Fruit fly (Drosophila melanogaster): ENCODE measurements around the gene Con.

Gene Con

dm6 chr3L:4999447-5000226 is 79.2 kb downstream of the Con start (continued):
- TF ChIP-seq CG14710 (tag; optimal IDR thresholded peaks at IDR 0.05): peak; percentile 20
- no peak for TF ChIP-seq bab2 (GFP tag; optimal IDR thresholded peaks at IDR 0.05)
- peak; percentile 43 for TF ChIP-seq gem (tag; optimal IDR thresholded peaks at IDR 0.05)
- no peak for TF ChIP-seq nmo (GFP tag; optimal IDR thresholded peaks at IDR 0.05)
- TF ChIP-seq gsb-n (tag; optimal IDR thresholded peaks at IDR 0.05): peak; percentile 4
- TF ChIP-seq Ets65A (GFP tag): peak; percentile 24
- no peak for TF ChIP-seq dati (GFP tag; IDR thresholded peaks at IDR 0.05)
- peak; percentile 8 for TF ChIP-seq CG10267 (tag; optimal IDR thresholded peaks at IDR 0.05)
- peak; percentile 3 for TF ChIP-seq CG17829 (tag; optimal IDR thresholded peaks at IDR 0.05)
- peak; percentile 77 for TF ChIP-seq crol (GFP tag; IDR thresholded peaks at IDR 0.05)
- TF ChIP-seq cg (GFP tag; optimal IDR thresholded peaks at IDR 0.05): peak; percentile 8
- TF ChIP-seq Xrp1 (GFP tag; IDR thresholded peaks at IDR 0.05): peak; percentile 35; the same call in 1 of the 2 replicates
- peak; percentile 58; the same call in 2 of the 3 replicates for TF ChIP-seq CG17361 (GFP tag; IDR thresholded peaks at IDR 0.05)
- peak; percentile 24 for TF ChIP-seq phol (tag; optimal IDR thresholded peaks at IDR 0.05)
- peak; percentile 59 for TF ChIP-seq CG18262 (tag; optimal IDR thresholded peaks at IDR 0.05)
- peak; percentile 84 for TF ChIP-seq twi (tag; optimal IDR thresholded peaks at IDR 0.05)
- TF ChIP-seq dmrt11E (tag; optimal IDR thresholded peaks at IDR 0.05): peak; percentile 27
- TF ChIP-seq CG11093 (GFP tag; IDR thresholded peaks at IDR 0.05): no peak
- TF ChIP-seq bsh (GFP tag; optimal IDR thresholded peaks at IDR 0.05): peak in 1 of 2 experiments; percentile 16
- no peak for TF ChIP-seq Lpt (GFP tag; optimal IDR thresholded peaks at IDR 0.05)
- TF ChIP-seq D19A (tag; optimal IDR thresholded peaks at IDR 0.05): no peak

- no peak for TF ChIP-seq CG34422 (GFP tag; IDR thresholded peaks at IDR 0.05)
- TF ChIP-seq HLH4C (GFP tag; IDR thresholded peaks at IDR 0.05; ENCODE audit: partially characterized antibody): no peak
- no peak for TF ChIP-seq Nf-YA (GFP tag; IDR thresholded peaks at IDR 0.05)
- no peak for TF ChIP-seq yki (optimal IDR thresholded peaks at IDR 0.05)
- no peak for TF ChIP-seq Ptx1 (GFP tag; IDR thresholded peaks at IDR 0.05)
- TF ChIP-seq CG6175 (GFP tag; IDR thresholded peaks at IDR 0.05): no peak
- TF ChIP-seq CG6854 (GFP tag; optimal IDR thresholded peaks at IDR 0.05): no peak
- TF ChIP-seq run (tag; optimal IDR thresholded peaks at IDR 0.05): no peak
- TF ChIP-seq CG9797 (GFP tag; optimal IDR thresholded peaks at IDR 0.05): no peak
- no peak for TF ChIP-seq CG31365 (tag; optimal IDR thresholded peaks at IDR 0.05)
- no peak for TF ChIP-seq kah (GFP tag; optimal IDR thresholded peaks at IDR 0.05)
- no peak for TF ChIP-seq CG34224 (GFP tag; IDR thresholded peaks at IDR 0.05; ENCODE audit: partially characterized antibody)
These were observed 82.1 kb downstream of the Con start, which contains the start of gene t-Grip128 for dm6 chr3L:4996777-4997176. Gene t-Grip128, minus strand, starts transcription at chr3L:4996877.

DNA sequence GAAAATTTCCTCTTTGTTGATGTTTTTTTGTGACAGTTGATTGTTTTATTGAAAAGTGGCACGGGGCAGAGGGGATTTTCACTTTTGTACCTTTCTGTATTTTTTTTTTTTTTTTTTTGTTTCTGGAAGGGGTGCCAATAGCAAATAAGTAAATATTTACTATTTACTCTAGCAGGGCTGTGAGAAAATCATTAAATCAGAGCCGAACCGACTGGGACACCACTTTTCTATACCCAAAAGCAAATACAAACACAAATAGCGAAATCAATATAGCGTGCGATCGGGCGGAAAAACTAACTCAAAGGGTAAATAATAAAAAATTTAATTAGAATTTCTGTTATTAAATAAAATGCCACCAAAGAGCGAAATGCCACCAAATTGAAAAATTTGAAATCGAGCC is 86.7 kb downstream of the Con start:
- TF ChIP-seq Poxn (GFP tag; IDR thresholded peaks at IDR 0.05): no peak
- TF ChIP-seq Hr39 (optimal IDR thresholded peaks at IDR 0.05): no peak
- no peak for TF ChIP-seq Hr51 (GFP tag; optimal IDR thresholded peaks at IDR 0.05)
- no peak for TF ChIP-seq CG18011 (GFP tag; optimal IDR thresholded peaks at IDR 0.05)
- TF ChIP-seq tup (GFP tag; optimal IDR thresholded peaks at IDR 0.05): no peak
- no peak for TF ChIP-seq CG10274 (GFP tag; optimal IDR thresholded peaks at IDR 0.05)
- no peak for TF ChIP-seq CG7839 (tag; optimal IDR thresholded peaks at IDR 0.05)
- no peak for TF ChIP-seq btn (GFP tag; optimal IDR thresholded peaks at IDR 0.05)
- no peak for TF ChIP-seq CG33557 (GFP tag; optimal IDR thresholded peaks at IDR 0.05)
- TF ChIP-seq grn (GFP tag; optimal IDR thresholded peaks at IDR 0.05): no peak
- no peak for TF ChIP-seq CG16779 (GFP tag; IDR thresholded peaks at IDR 0.05)
- no peak for TF ChIP-seq CG12744 (GFP tag; optimal IDR thresholded peaks at IDR 0.05)
- TF ChIP-seq dmrt11E (tag; optimal IDR thresholded peaks at IDR 0.05): peak; percentile 22
- TF ChIP-seq CG6654 (GFP tag; optimal IDR thresholded peaks at IDR 0.05): no peak
- no peak for TF ChIP-seq dan (GFP tag; IDR thresholded peaks at IDR 0.05)
- no peak for TF ChIP-seq CG3847 (GFP tag; IDR thresholded peaks at IDR 0.05)
- TF ChIP-seq CG10543 (GFP tag; optimal IDR thresholded peaks at IDR 0.05): no peak
- TF ChIP-seq CG9609 (GFP tag; optimal IDR thresholded peaks at IDR 0.05): no peak

All from whole organism, embryonic.